Worm (Caenorhabditis elegans) whole organism, early embryonic: ENCODE data around the gene T07D4.2.

ENCODE experiments used
- ama-1 ChIP-seq: fragments of 150-350 bp; optimal IDR thresholded peaks from 2 replicates; lab custom pipeline; 2014
- ceh-36 ChIP-seq: sonication (generic microtip); optimal IDR thresholded peaks from 2 replicates; lab custom pipeline; 2016; ENCODE audit warnings: missing genetic modification characterization, inconsistent platforms, missing compliant biosample characterization
- ets-7 ChIP-seq: sonication (generic microtip); optimal IDR thresholded peaks from 2 replicates; lab custom pipeline; 2016; ENCODE audit warnings: missing genotype, missing genetic modification characterization, missing compliant biosample characterization
- hmbx-1 ChIP-seq: sonication (generic microtip); optimal IDR thresholded peaks from 2 replicates; lab custom pipeline; 2016; ENCODE audit warnings: mild to moderate bottlenecking, missing genetic modification characterization, missing compliant biosample characterization
- hnd-1 ChIP-seq: sonication (generic microtip); optimal IDR thresholded peaks from 2 replicates; lab custom pipeline; 2016; ENCODE audit warnings: missing genetic modification characterization, missing compliant biosample characterization
- tbx-11 ChIP-seq: fragments of 200-800 bp; sonication (Bioruptor generic); IDR thresholded peaks from 2 replicates; pipeline ENCODE4 v1.3.6; 2022; ENCODE audit warnings: missing genetic modification characterization, missing compliant biosample characterization
- tbx-37 ChIP-seq: fragments of 200-800 bp; sonication (Bioruptor generic); conservative IDR thresholded peaks from 2 replicates; pipeline ENCODE4 v1.3.6; 2022; ENCODE audit warnings: missing genetic modification reagents, missing genetic modification characterization, missing compliant biosample characterization
- tra-4 ChIP-seq: sonication (generic microtip); optimal IDR thresholded peaks from 2 replicates; lab custom pipeline; 2017; ENCODE audit warnings: missing genetic modification characterization, missing compliant biosample characterization

ce11 chrII:8896541-8896940 is 22.8 kb upstream of the T07D4.2 start, which contains the start of gene lat-1:
- TF ChIP-seq hmbx-1 (no peak), tra-4 (tag; lab: Kevin White, UChicago) (no peak), ama-1 (no peak), ets-7 (no peak), ceh-36 (tag; lab: Kevin White, UChicago) (no peak), tbx-11 (GFP tag; lab: Robert Waterston, UW) (no peak), tbx-37 (GFP tag; lab: Robert Waterston, UW) (no peak), hnd-1 (no peak)
